Worm (Caenorhabditis elegans) whole organism, L1 larva: ENCODE data around the gene Y17G7B.3.

ENCODE experiments used
- C04F5.9 ChIP-seq: sonication (generic microtip); optimal IDR thresholded peaks from 2 replicates; lab custom pipeline; 2016; ENCODE audit warnings: missing genetic modification characterization, missing compliant biosample characterization
- ama-1 ChIP-seq: fragments of 150-350 bp; optimal IDR thresholded peaks from 2 replicates; lab custom pipeline; 2014
- blmp-1 ChIP-seq: fragments of 150-350 bp; optimal IDR thresholded peaks from 2 replicates; lab custom pipeline; 2014; ENCODE audit warnings: missing biosample characterization, missing genetic modification characterization
- ceh-82 ChIP-seq, 3 experiments: fragments of 150-350 bp in 1 of 3; sonication (generic microtip) in 2 of 3; optimal IDR thresholded peaks; 2 replicates each; lab custom pipeline; 2014 to 2017; ENCODE audit warnings: missing biosample characterization in 3 of 3, missing genetic modification characterization in 3 of 3
- jun-1 ChIP-seq: fragments of 150-350 bp; optimal IDR thresholded peaks from 2 replicates; lab custom pipeline; 2014; ENCODE audit warnings: missing biosample characterization, missing genetic modification reagents, missing genetic modification characterization
- lin-39 ChIP-seq: fragments of 150-350 bp; optimal IDR thresholded peaks from 2 replicates; lab custom pipeline; 2014; ENCODE audit warnings: missing biosample characterization, missing genetic modification reagents, missing genetic modification characterization
- nhr-11 ChIP-seq: fragments of 150-350 bp; optimal IDR thresholded peaks from 2 replicates; lab custom pipeline; 2014; ENCODE audit warnings: missing biosample characterization, missing genetic modification characterization
- nhr-237 ChIP-seq: fragments of 150-350 bp; optimal IDR thresholded peaks from 2 replicates; lab custom pipeline; 2014; ENCODE audit warnings: missing biosample characterization, missing genetic modification characterization
- pag-3 ChIP-seq: sonication (generic microtip); optimal IDR thresholded peaks from 2 replicates; lab custom pipeline; 2017; ENCODE audit warnings: missing genetic modification characterization, mild to moderate bottlenecking, missing compliant biosample characterization, antibody characterized with exemption, borderline replicate concordance; ENCODE audit not compliant: insufficient read depth
- sup-37 ChIP-seq: fragments of 200-800 bp; sonication (Bioruptor generic); optimal IDR thresholded peaks from 2 replicates; lab custom pipeline; 2018; ENCODE audit warnings: mild to moderate bottlenecking, missing genetic modification characterization, missing compliant biosample characterization
- unc-62 ChIP-seq: fragments of 150-350 bp; optimal IDR thresholded peaks from 2 replicates; lab custom pipeline; 2014; ENCODE audit warnings: missing biosample characterization, missing genetic modification reagents, missing genetic modification characterization

ce11 chrII:11988724-11989123 is at the start of gene Y17G7B.3:
- TF ChIP-seq jun-1 (tag; lab: Kevin White, UChicago) (no peak), lin-39 (tag; lab: Kevin White, UChicago) (no peak), sup-37 (no peak), ama-1 (lab: Kevin White, UChicago) (no peak), nhr-11 (tag; lab: Kevin White, UChicago) (no peak), nhr-237 (tag; lab: Kevin White, UChicago) (no peak), unc-62 (GFP tag; lab: Kevin White, UChicago) (no peak), blmp-1 (tag; lab: Kevin White, UChicago) (no peak), pag-3 (tag; lab: Kevin White, UChicago) (no peak), ceh-82 (tag; optimal IDR thresholded peaks at IDR 0.05; lab: Kevin White, UChicago) (no peak), C04F5.9 (tag; lab: Kevin White, UChicago) (no peak)
